Fruit fly (Drosophila melanogaster) whole organism, pupa: ENCODE results near the gene Obp19c.
"Not testable (repeated sequence)": the region's sequence is repeated elsewhere in the genome, so short reads cannot be mapped to it uniquely, and the experiment has no call there.

Experiments used
- CG10348 ChIP-seq: fragments of 200-800 bp; sonication (Bioruptor generic); IDR thresholded peaks from 2 replicates; pipeline ENCODE4 v1.3.6; 2022; ENCODE audit warnings: missing biosample characterization, missing genetic modification characterization
- CG12605 ChIP-seq: fragments of 200-800 bp; sonication (Bioruptor generic); IDR thresholded peaks from 2 replicates; pipeline ENCODE4 v1.3.6; 2022; ENCODE audit warnings: missing biosample characterization, missing genetic modification characterization
- CG13204 ChIP-seq: fragments of 200-800 bp; sonication (Bioruptor generic); optimal IDR thresholded peaks from 2 replicates; lab custom pipeline; 2018; ENCODE audit warnings: missing biosample characterization, mild to moderate bottlenecking, missing genetic modification characterization, moderate library complexity
- CG14655 ChIP-seq: fragments of 200-800 bp; sonication (Bioruptor generic); optimal IDR thresholded peaks from 3 replicates; lab custom pipeline; 2017; ENCODE audit warnings: mild to moderate bottlenecking, missing biosample characterization, missing genetic modification reagents, missing genetic modification characterization
- CG15710 ChIP-seq: fragments of 200-800 bp; sonication (Bioruptor generic); optimal IDR thresholded peaks from 2 replicates; lab custom pipeline; 2018; ENCODE audit warnings: missing biosample characterization, mild to moderate bottlenecking, missing genetic modification characterization, moderate library complexity
- CG17806 ChIP-seq: fragments of 200-800 bp; sonication (Bioruptor generic); optimal IDR thresholded peaks from 2 replicates; lab custom pipeline; 2018; ENCODE audit warnings: missing biosample characterization, mild to moderate bottlenecking, missing genetic modification characterization, moderate library complexity
- CG32121 ChIP-seq: fragments of 200-800 bp; sonication (Bioruptor generic); IDR thresholded peaks from 2 replicates; pipeline ENCODE4 v1.3.6; 2022; ENCODE audit warnings: missing biosample characterization, missing genetic modification characterization
- CG34367 ChIP-seq: fragments of 200-800 bp; sonication (Bioruptor generic); optimal IDR thresholded peaks from 2 replicates; lab custom pipeline; 2018; ENCODE audit warnings: missing biosample characterization, mild to moderate bottlenecking, missing genetic modification characterization
- CG4496 ChIP-seq: fragments of 200-800 bp; sonication (Bioruptor generic); IDR thresholded peaks from 3 replicates; pipeline ENCODE4 v1.3.6; 2022; ENCODE audit warnings: missing biosample characterization, missing genetic modification characterization
- CG8159 ChIP-seq: fragments of 200-800 bp; sonication (Bioruptor generic); optimal IDR thresholded peaks from 3 replicates; lab custom pipeline; 2018; ENCODE audit warnings: missing biosample characterization, mild to moderate bottlenecking, missing genetic modification characterization, moderate library complexity
- CG8301 ChIP-seq: fragments of 200-800 bp; sonication (Bioruptor generic); optimal IDR thresholded peaks from 2 replicates; lab custom pipeline; 2018; ENCODE audit warnings: missing biosample characterization, mild to moderate bottlenecking, missing genetic modification characterization
- CG9948 ChIP-seq: fragments of 200-800 bp; sonication (Bioruptor generic); optimal IDR thresholded peaks from 2 replicates; lab custom pipeline; 2018; ENCODE audit warnings: missing biosample characterization, mild to moderate bottlenecking, missing genetic modification characterization, moderate library complexity
- D1 ChIP-seq: fragments of 200-800 bp; sonication (Bioruptor generic); optimal IDR thresholded peaks from 2 replicates; lab custom pipeline; 2018; ENCODE audit warnings: missing biosample characterization, mild to moderate bottlenecking, missing genetic modification characterization, moderate library complexity
- EcR ChIP-seq: fragments of 200-800 bp; sonication (Bioruptor generic); optimal IDR thresholded peaks from 3 replicates; lab custom pipeline; 2019; ENCODE audit warnings: missing biosample characterization, missing genetic modification characterization, mild to moderate bottlenecking, moderate library complexity, missing genetic modification reagents
- Ets98B ChIP-seq: fragments of 200-800 bp; sonication (Bioruptor generic); IDR thresholded peaks from 2 replicates; pipeline ENCODE4 v1.3.6; 2022; ENCODE audit warnings: missing biosample characterization, missing genetic modification characterization
- Pif1A ChIP-seq: fragments of 200-800 bp; sonication (Bioruptor generic); optimal IDR thresholded peaks from 3 replicates; lab custom pipeline; 2016; ENCODE audit warnings: missing biosample characterization, missing genetic modification characterization
- Pif1B ChIP-seq: fragments of 200-800 bp; sonication (Bioruptor generic); optimal IDR thresholded peaks from 3 replicates; lab custom pipeline; 2016; ENCODE audit warnings: missing biosample characterization, missing genetic modification characterization
- Snoo ChIP-seq: fragments of 200-800 bp; sonication (Bioruptor generic); optimal IDR thresholded peaks from 3 replicates; lab custom pipeline; 2017; ENCODE audit warnings: missing biosample characterization, mild to moderate bottlenecking, missing genetic modification characterization, inconsistent platforms
- fd96Ca ChIP-seq: fragments of 200-800 bp; sonication (Bioruptor generic); IDR thresholded peaks from 3 replicates; pipeline ENCODE4 v1.3.6; 2022; ENCODE audit warnings: missing biosample characterization, missing genetic modification characterization
- gl ChIP-seq: fragments of 200-800 bp; sonication (Bioruptor generic); optimal IDR thresholded peaks from 2 replicates; lab custom pipeline; 2018; ENCODE audit warnings: missing biosample characterization, mild to moderate bottlenecking, missing genetic modification characterization
- rn ChIP-seq: fragments of 200-800 bp; sonication (Bioruptor generic); IDR thresholded peaks from 2 replicates; pipeline ENCODE4 v1.3.6; 2022; ENCODE audit warnings: missing biosample characterization, missing genetic modification characterization

Obp19c gene

dm6 chrX:20447865-20448584 is 29.3 kb upstream of the Obp19c start:
- TF ChIP-seq CG15710 (tag; lab: Kevin White, UChicago) (no peak), CG8159 (tag; lab: Kevin White, UChicago) (peak; percentile 31), CG17806 (tag; lab: Kevin White, UChicago) (no peak), CG14655 (GFP tag; lab: Kevin White, UChicago) (peak; percentile 12)

- not testable (repeated sequence) for TF ChIP-seq Snoo (tag; lab: Kevin White, UChicago); CG34367 (tag; lab: Kevin White, UChicago); fd96Ca
Measured at dm6 chrX:20446071-20446470, 27.3 kb upstream of the Obp19c start, which contains the start of gene CG42578. Gene CG42578, plus strand, starts transcription at chrX:20446371.

- no peak for TF ChIP-seq CG13204
- TF ChIP-seq gl (tag; lab: Kevin White, UChicago), result no peak
- TF ChIP-seq CG14655 (GFP tag; lab: Kevin White, UChicago), result no peak
- TF ChIP-seq Ets98B, result no peak
- no peak for TF ChIP-seq rn (GFP tag; lab: Robert Waterston, UW)
- no peak for TF ChIP-seq CG17806 (tag; lab: Kevin White, UChicago)
- TF ChIP-seq fd96Ca, result no peak
- TF ChIP-seq CG12605 (GFP tag; lab: Robert Waterston, UW), result no peak
- TF ChIP-seq CG32121 (GFP tag; lab: Robert Waterston, UW), result no peak
- no peak for TF ChIP-seq Snoo (tag; lab: Kevin White, UChicago)
- no peak for TF ChIP-seq CG10348 (GFP tag; lab: Robert Waterston, UW)
- TF ChIP-seq Pif1B (GFP tag; lab: Kevin White, UChicago), result no peak
- no peak for TF ChIP-seq CG8301 (tag; lab: Kevin White, UChicago)
- no peak for TF ChIP-seq Pif1A
- no peak for TF ChIP-seq D1 (tag; lab: Kevin White, UChicago)
- TF ChIP-seq CG9948 (tag; lab: Kevin White, UChicago), result no peak
- TF ChIP-seq CG8159 (tag; lab: Kevin White, UChicago), result no peak
- no peak for TF ChIP-seq CG15710 (tag; lab: Kevin White, UChicago)
- no peak for TF ChIP-seq EcR (GFP tag; lab: Kevin White, UChicago)
- TF ChIP-seq, all 21 proteins: peak for 0
Measured at dm6 chrX:20436866-20437265, 18.1 kb upstream of the Obp19c start.

- TF ChIP-seq gl (tag; lab: Kevin White, UChicago), result no peak
- no peak for TF ChIP-seq CG8301 (tag; lab: Kevin White, UChicago)
- no peak for TF ChIP-seq CG34367 (tag; lab: Kevin White, UChicago)
- no peak for TF ChIP-seq CG32121 (GFP tag; lab: Robert Waterston, UW)
- no peak for TF ChIP-seq CG4496 (GFP tag; lab: Robert Waterston, UW)
- no peak for TF ChIP-seq CG15710 (tag; lab: Kevin White, UChicago)
Measured at dm6 chrX:20434534-20434933, 15.8 kb upstream of the Obp19c start.

dm6 chrX:20433345-20434332 is 14.9 kb upstream of the Obp19c start, which contains the start of gene CG1695:
Gene CG1695, plus strand, starts transcription at chrX:20433950.
- TF ChIP-seq CG10348 (GFP tag; lab: Robert Waterston, UW) (no peak), fd96Ca (no peak), Pif1B (GFP tag; lab: Kevin White, UChicago) (no peak), D1 (tag; lab: Kevin White, UChicago) (no peak), rn (GFP tag; lab: Robert Waterston, UW) (no peak), CG32121 (GFP tag; lab: Robert Waterston, UW) (no peak), CG8159 (tag; lab: Kevin White, UChicago) (peak; percentile 6), Pif1A (peak; percentile 2), CG14655 (GFP tag; lab: Kevin White, UChicago) (peak; percentile 18), EcR (GFP tag; lab: Kevin White, UChicago) (no peak), CG9948 (tag; lab: Kevin White, UChicago) (no peak), CG4496 (GFP tag; lab: Robert Waterston, UW) (peak; percentile 15; the same call in 1 of the 3 replicates), gl (tag; lab: Kevin White, UChicago) (no peak), CG15710 (tag; lab: Kevin White, UChicago) (no peak)
